Worm (Caenorhabditis elegans) whole organism, young adult: ENCODE measurements around the gene fbxa-139.

Experiments
- B0035.1 ChIP-seq: sonication (generic microtip); optimal IDR thresholded peaks from 2 replicates; lab custom pipeline; 2016; ENCODE audit warnings: missing genetic modification characterization, mild to moderate bottlenecking, missing compliant biosample characterization, missing genotype, missing genetic modification reagents
- B0336.3 ChIP-seq: fragments of 200-800 bp; sonication (Bioruptor generic); IDR thresholded peaks from 2 replicates; pipeline ENCODE4 v1.3.6; 2022; ENCODE audit warnings: missing genetic modification characterization, missing compliant biosample characterization
- D2030.7 ChIP-seq: fragments of 200-800 bp; sonication (Bioruptor generic); IDR thresholded peaks from 2 replicates; pipeline ENCODE4 v1.3.6; 2022; ENCODE audit warnings: missing genetic modification reagents, missing genetic modification characterization, missing compliant biosample characterization
- Y67H2A.10 ChIP-seq: fragments of 200-800 bp; sonication (Bioruptor generic); conservative IDR thresholded peaks from 2 replicates; pipeline ENCODE4 v1.3.6; 2022; ENCODE audit warnings: missing genetic modification reagents, missing genetic modification characterization, missing compliant biosample characterization
- akir-1 ChIP-seq: fragments of 200-800 bp; sonication (Bioruptor generic); optimal IDR thresholded peaks from 2 replicates; lab custom pipeline; 2018; ENCODE audit warnings: mild to moderate bottlenecking, missing genetic modification characterization, moderate library complexity, missing compliant biosample characterization
- atf-7 ChIP-seq: sonication (generic microtip); optimal IDR thresholded peaks from 2 replicates; lab custom pipeline; 2017; ENCODE audit warnings: mild to moderate bottlenecking, missing genetic modification characterization, missing compliant biosample characterization
- attf-3 ChIP-seq: fragments of 200-800 bp; sonication (Bioruptor generic); conservative IDR thresholded peaks from 2 replicates; pipeline ENCODE4 v1.3.6; 2022; ENCODE audit warnings: missing genetic modification reagents, missing genetic modification characterization, missing compliant biosample characterization
- attf-5 ChIP-seq: fragments of 200-800 bp; sonication (Bioruptor generic); optimal IDR thresholded peaks from 2 replicates; lab custom pipeline; 2018; ENCODE audit warnings: mild to moderate bottlenecking, missing genetic modification characterization, missing compliant biosample characterization
- cebp-1 ChIP-seq, 2 experiments: fragments of 200-800 bp in 1 of 2; sonication (Bioruptor generic) in 1 of 2; sonication (generic microtip) in 1 of 2; IDR thresholded peaks in 1 of 2; optimal IDR thresholded peaks in 1 of 2; 2 replicates each; pipeline versions ENCODE4 v1.3.6 to Lab custom; 2017 to 2022; ENCODE audit warnings: missing compliant biosample characterization in 2 of 2, missing genetic modification characterization in 2 of 2, mild to moderate bottlenecking in 1 of 2, missing genetic modification reagents in 1 of 2, moderate library complexity in 1 of 2
- ceh-79 ChIP-seq: sonication (generic microtip); optimal IDR thresholded peaks from 2 replicates; lab custom pipeline; 2017; ENCODE audit warnings: mild to moderate bottlenecking, missing genetic modification characterization, missing compliant biosample characterization
- dox-1 ChIP-seq: fragments of 200-800 bp; sonication (Bioruptor generic); IDR thresholded peaks from 2 replicates; pipeline ENCODE4 v1.3.6; 2022; ENCODE audit warnings: missing genetic modification reagents, missing genetic modification characterization, missing compliant biosample characterization
- dpl-1 ChIP-seq: fragments of 150-350 bp; optimal IDR thresholded peaks from 2 replicates; lab custom pipeline; 2014; ENCODE audit warnings: missing biosample characterization, missing genetic modification reagents, missing genetic modification characterization
- efl-1 ChIP-seq: fragments of 150-350 bp; optimal IDR thresholded peaks from 2 replicates; lab custom pipeline; 2014; ENCODE audit warnings: missing biosample characterization, missing genetic modification reagents, missing genetic modification characterization
- egl-44 ChIP-seq: fragments of 200-800 bp; sonication (Bioruptor generic); IDR thresholded peaks from 2 replicates; pipeline ENCODE4 v1.3.6; 2022; ENCODE audit warnings: missing genetic modification reagents, missing genetic modification characterization, missing compliant biosample characterization
- fkh-3 ChIP-seq: sonication (generic microtip); optimal IDR thresholded peaks from 2 replicates; lab custom pipeline; 2016; ENCODE audit warnings: mild to moderate bottlenecking, missing genetic modification characterization, missing compliant biosample characterization
- hlh-12 ChIP-seq: sonication (generic microtip); optimal IDR thresholded peaks from 2 replicates; lab custom pipeline; 2016; ENCODE audit warnings: missing genetic modification characterization, missing compliant biosample characterization
- hmg-1.2 ChIP-seq: fragments of 200-800 bp; sonication (Bioruptor generic); IDR thresholded peaks from 2 replicates; pipeline ENCODE4 v1.3.6; 2022; ENCODE audit warnings: missing genetic modification reagents, missing genetic modification characterization, missing compliant biosample characterization
- lag-1 ChIP-seq: fragments of 200-800 bp; sonication (Bioruptor generic); IDR thresholded peaks from 2 replicates; pipeline ENCODE4 v1.3.6; 2022; ENCODE audit warnings: missing genetic modification reagents, missing genetic modification characterization, missing compliant biosample characterization
- lin-35 ChIP-seq, 3 experiments: fragments of 150-350 bp in 2 of 3; sonication (generic microtip) in 1 of 3; optimal IDR thresholded peaks; 2 replicates each; lab custom pipeline; 2014 to 2018; ENCODE audit warnings: missing biosample characterization in 3 of 3, missing genetic modification characterization in 3 of 3, missing genetic modification reagents in 3 of 3
- lin-54 ChIP-seq: fragments of 200-800 bp; sonication (Bioruptor generic); optimal IDR thresholded peaks from 2 replicates; lab custom pipeline; 2018; ENCODE audit warnings: mild to moderate bottlenecking, missing genetic modification characterization, missing compliant biosample characterization
- madf-3 ChIP-seq: fragments of 200-800 bp; sonication (Bioruptor generic); IDR thresholded peaks from 2 replicates; pipeline ENCODE4 v1.3.6; 2022; ENCODE audit warnings: missing genetic modification reagents, missing genetic modification characterization, missing compliant biosample characterization
- nfyb-1 ChIP-seq: fragments of 200-800 bp; sonication (Bioruptor generic); IDR thresholded peaks from 2 replicates; pipeline ENCODE4 v1.3.6; 2022; ENCODE audit warnings: missing genetic modification reagents, missing genetic modification characterization, missing compliant biosample characterization
- nhr-120 ChIP-seq: fragments of 200-800 bp; sonication (Bioruptor generic); IDR thresholded peaks from 2 replicates; pipeline ENCODE4 v1.3.6; 2022; ENCODE audit warnings: missing genetic modification characterization, missing compliant biosample characterization
- nhr-179 ChIP-seq: sonication (generic microtip); optimal IDR thresholded peaks from 2 replicates; lab custom pipeline; 2016; ENCODE audit warnings: mild to moderate bottlenecking, missing genetic modification characterization, missing compliant biosample characterization
- nhr-80 ChIP-seq: sonication (generic microtip); optimal IDR thresholded peaks from 2 replicates; lab custom pipeline; 2016; ENCODE audit warnings: missing genetic modification characterization, missing compliant biosample characterization
- pha-4 ChIP-seq: fragments of 150-350 bp; sonication (generic microtip); optimal IDR thresholded peaks from 2 replicates; lab custom pipeline; 2014; ENCODE audit warnings: missing biosample characterization, missing genetic modification reagents, missing genetic modification characterization
- snpc-4 ChIP-seq, 5 experiments: fragments of 150-350 bp in 1 of 5; sonication (generic microtip) in 4 of 5; optimal IDR thresholded peaks; 2 replicates each; lab custom pipeline; 2014 to 2018; ENCODE audit warnings: missing genetic modification characterization in 5 of 5, missing biosample characterization in 3 of 5, antibody characterized with exemption in 2 of 5, mild to moderate bottlenecking in 2 of 5, missing compliant biosample characterization in 2 of 5, missing genotype in 2 of 5, moderate library complexity in 2 of 5, missing genetic modification reagents in 1 of 5
- unc-62 ChIP-seq: fragments of 150-350 bp; optimal IDR thresholded peaks from 2 replicates; lab custom pipeline; 2014; ENCODE audit warnings: missing biosample characterization, missing genetic modification reagents, missing genetic modification characterization
- zfh-2 ChIP-seq: fragments of 200-800 bp; sonication (Bioruptor generic); conservative IDR thresholded peaks from 2 replicates; pipeline ENCODE4 v1.3.6; 2022; ENCODE audit warnings: missing genetic modification reagents, missing genetic modification characterization, missing compliant biosample characterization
- ztf-25 ChIP-seq: fragments of 200-800 bp; sonication (Bioruptor generic); IDR thresholded peaks from 2 replicates; pipeline ENCODE4 v1.3.6; 2022; ENCODE audit warnings: missing genetic modification reagents, missing genetic modification characterization, missing compliant biosample characterization
- ztf-28 ChIP-seq: fragments of 200-800 bp; sonication (Bioruptor generic); IDR thresholded peaks from 2 replicates; pipeline ENCODE4 v1.3.6; 2022; ENCODE audit warnings: missing genetic modification reagents, missing genetic modification characterization, missing compliant biosample characterization
- ztf-6 ChIP-seq: fragments of 200-800 bp; sonication (Bioruptor generic); IDR thresholded peaks from 2 replicates; pipeline ENCODE4 v1.3.6; 2022; ENCODE audit warnings: missing genetic modification reagents, missing genetic modification characterization, missing compliant biosample characterization

fbxa-139 gene

DNA sequence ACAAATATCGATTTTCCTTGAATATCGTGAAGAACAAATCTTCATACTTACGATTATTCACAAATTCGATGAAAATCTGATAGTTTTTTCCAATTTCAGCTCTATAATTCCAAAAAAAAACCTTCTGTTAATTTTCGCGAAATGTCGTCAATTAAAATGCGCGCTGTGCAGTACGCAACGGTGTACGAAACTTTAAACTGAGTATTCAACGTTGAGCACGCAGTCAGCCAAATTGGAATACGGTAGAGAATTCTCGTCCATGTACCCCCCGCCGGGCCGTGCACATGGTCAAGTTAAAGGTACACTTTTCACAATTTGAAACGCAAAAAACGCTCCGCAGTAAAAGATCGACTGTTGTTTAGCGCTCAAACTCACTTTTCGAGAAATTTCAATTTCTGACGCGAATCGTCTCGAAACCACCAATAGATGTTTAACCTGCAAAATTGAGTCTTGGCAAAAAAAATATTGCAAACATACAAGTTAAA, 4.2 kb downstream of the fbxa-139 start, which contains the start of gene F28F8.7 (continued):
- TF ChIP-seq B0336.3 = peak; percentile 77; the same call in 1 of the 2 replicates

DNA sequence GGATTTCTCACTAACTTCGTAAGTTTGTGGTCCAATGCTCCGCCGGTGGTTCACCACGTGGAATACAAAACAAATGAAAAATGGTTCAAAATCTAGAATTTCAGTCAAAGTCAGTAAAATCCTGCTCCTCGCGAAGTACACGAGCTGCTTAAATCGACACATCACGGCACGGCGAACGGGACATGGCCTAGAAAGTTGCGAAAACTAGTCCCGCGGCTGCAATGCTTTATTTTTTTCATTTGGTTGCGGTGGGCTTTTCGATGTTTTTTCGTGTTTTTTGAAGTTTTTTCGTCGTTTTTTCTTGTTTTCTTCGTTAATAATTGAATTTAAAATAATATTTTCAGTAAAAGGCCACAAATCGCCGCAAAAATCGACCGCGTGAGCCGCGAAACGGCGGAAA, 8.7 kb downstream of the fbxa-139 start:
- TF ChIP-seq dox-1 = peak; percentile 18; the same call in 1 of the 2 replicates
- TF ChIP-seq hmg-1.2 = peak; percentile 71

DNA sequence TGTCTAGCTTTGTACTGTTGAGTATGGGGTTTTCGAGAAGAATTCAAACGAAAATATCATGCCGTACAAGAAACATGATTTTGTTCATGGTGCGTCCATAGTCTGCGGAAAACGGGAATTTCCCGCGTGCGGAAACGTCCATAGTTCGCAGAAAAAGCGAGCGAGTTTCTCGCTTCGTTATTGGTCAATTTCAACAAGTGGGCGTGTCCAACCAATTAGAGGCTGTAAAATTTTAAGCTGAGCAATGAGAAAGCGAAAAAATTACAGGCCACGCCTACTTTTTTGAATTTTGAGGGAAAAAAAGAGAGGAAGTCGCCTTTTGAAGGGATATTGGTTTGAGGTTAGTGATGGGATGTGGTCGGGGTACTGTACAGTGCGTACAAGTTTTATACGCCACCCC, 13.0 kb downstream of the fbxa-139 start:
- TF ChIP-seq nfyb-1 (GFP tag; lab: Robert Waterston, UW) = peak; percentile 80

DNA sequence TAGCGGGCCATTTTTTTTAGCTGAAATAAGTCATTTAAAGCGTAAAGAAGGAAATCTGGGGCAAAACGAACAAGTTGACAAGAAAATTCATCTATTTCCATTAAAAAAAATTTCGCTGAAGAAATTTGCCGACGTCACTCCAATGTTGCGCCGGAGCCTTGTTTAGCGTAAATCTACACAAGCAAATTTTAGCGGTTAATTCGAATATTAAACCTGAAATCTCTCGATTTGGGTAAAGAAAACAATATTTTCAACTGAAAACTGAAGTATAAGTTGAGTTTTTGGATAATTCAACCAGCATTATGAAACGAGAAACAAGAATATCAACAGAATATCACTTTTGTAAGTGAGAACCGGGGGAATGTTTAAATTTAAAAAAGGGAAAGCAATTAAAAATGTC, 16.1 kb downstream of the fbxa-139 start, which contains the start of gene F28F8.9:
F28F8.9 (minus strand) TSS at position 288 of the 400 bp plus-strand sequence.
- TF ChIP-seq ztf-6 (GFP tag; lab: Robert Waterston, UW) = no peak
- no peak for TF ChIP-seq D2030.7 (GFP tag; lab: Robert Waterston, UW)
- peak; percentile 48 for TF ChIP-seq dpl-1 (GFP tag; lab: Kevin White, UChicago)
- TF ChIP-seq atf-7 (tag; lab: Kevin White, UChicago) = no peak
- TF ChIP-seq nhr-80 (tag; lab: Kevin White, UChicago) = no peak
- no peak for TF ChIP-seq pha-4 (tag; lab: Kevin White, UChicago)
- TF ChIP-seq attf-5 (GFP tag; lab: Kevin White, UChicago) = peak; percentile 11
- TF ChIP-seq unc-62 (GFP tag; lab: Kevin White, UChicago) = no peak
- TF ChIP-seq ztf-25 (GFP tag; lab: Robert Waterston, UW) = no peak
- TF ChIP-seq zfh-2 (GFP tag; lab: Robert Waterston, UW) = no peak
- no peak for TF ChIP-seq akir-1
- no peak for TF ChIP-seq hlh-12 (tag; lab: Kevin White, UChicago)
- TF ChIP-seq ceh-79 (tag; lab: Kevin White, UChicago) = no peak
- TF ChIP-seq lag-1 = no peak
- no peak for TF ChIP-seq madf-3
- no peak for TF ChIP-seq B0035.1 (tag; lab: Kevin White, UChicago)
- TF ChIP-seq snpc-4 (GFP tag; optimal IDR thresholded peaks at IDR 0.05; lab: Kevin White, UChicago) = no peak
- TF ChIP-seq snpc-4 (tag; optimal IDR thresholded peaks at IDR 0.05; lab: Kevin White, UChicago) = no peak
- peak in 1 of 3 experiments; percentile 74 for TF ChIP-seq lin-35 (GFP tag; optimal IDR thresholded peaks at IDR 0.05; lab: Kevin White, UChicago)
- TF ChIP-seq efl-1 (GFP tag; lab: Kevin White, UChicago) = peak; percentile 17
- TF ChIP-seq lin-54 (GFP tag; lab: Kevin White, UChicago) = peak; percentile 66
- peak; percentile 89 for TF ChIP-seq attf-3 (GFP tag; lab: Robert Waterston, UW)
- no peak for TF ChIP-seq nhr-179 (tag; lab: Kevin White, UChicago)
- no peak for TF ChIP-seq egl-44 (GFP tag; lab: Robert Waterston, UW)
- no peak for TF ChIP-seq fkh-3
- no peak for TF ChIP-seq ztf-28 (GFP tag; lab: Robert Waterston, UW)
- no peak for TF ChIP-seq nhr-120 (GFP tag; lab: Robert Waterston, UW)
- 0 out of 2 replicates have a peak, but pooled peaks have one; percentile 12 for TF ChIP-seq dox-1
- TF ChIP-seq cebp-1 (GFP tag; IDR thresholded peaks at IDR 0.05; lab: Robert Waterston, UW) = no peak
- TF ChIP-seq cebp-1 (tag; optimal IDR thresholded peaks at IDR 0.05; lab: Kevin White, UChicago) = peak; percentile 28
- TF ChIP-seq Y67H2A.10 (GFP tag; lab: Robert Waterston, UW) = no peak
